Fruit fly (Drosophila melanogaster) whole organism, larva: Measurements from ENCODE around the gene Sec15.
A peak's percentile ranks its signal among the peaks of the same experiment; 100 is the strongest.

Experiments
- noc ChIP-seq: fragments of 200-800 bp; sonication (Bioruptor generic); optimal IDR thresholded peaks from 3 replicates; lab custom pipeline; 2019; ENCODE audit warnings: missing biosample characterization, mild to moderate bottlenecking, missing genetic modification characterization, moderate library complexity

The Sec15 gene

dm6 chr3R:21107907-21108591, at the start of gene Sec15, which contains the start of gene rtet:
TSS of gene Sec15 (minus strand) at chr3R:21107972.
TSS of gene rtet (plus strand) at chr3R:21108446.
- no peak for TF ChIP-seq noc (tag; lab: Kevin White, UChicago)

- TF ChIP-seq noc (tag; lab: Kevin White, UChicago): peak; percentile 92
Measured at dm6 chr3R:21156572-21157480, 49.1 kb upstream of the Sec15 start.

dm6 chr3R:21155931-21156488, 48.2 kb upstream of the Sec15 start:
- no peak for TF ChIP-seq noc (tag; lab: Kevin White, UChicago)

dm6 chr3R:21154130-21154529, 46.4 kb upstream of the Sec15 start:
- no peak for TF ChIP-seq noc (tag; lab: Kevin White, UChicago)

DNA sequence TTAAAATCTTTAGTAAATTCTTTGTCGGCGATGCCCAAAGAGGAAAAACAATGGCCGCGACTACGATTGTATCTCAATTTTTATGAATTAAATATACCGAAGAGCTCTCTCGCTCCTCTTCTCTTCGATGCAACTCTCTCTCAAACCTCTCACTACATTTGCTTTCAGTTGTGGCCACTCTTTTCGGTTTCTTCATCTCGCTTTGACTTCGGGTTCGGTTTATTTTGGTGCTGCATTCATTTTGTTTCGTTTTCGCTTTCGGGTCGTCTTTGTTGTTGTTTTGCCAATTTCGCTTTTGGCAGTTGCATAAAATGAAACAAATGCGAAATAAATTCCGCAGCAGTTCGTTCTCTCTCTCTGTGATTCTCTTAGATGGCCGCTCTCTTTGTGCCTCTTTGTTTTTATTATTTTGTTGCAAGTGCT, 45.1 kb upstream of the Sec15 start:
- no peak for TF ChIP-seq noc (tag; lab: Kevin White, UChicago)

dm6 chr3R:21151090-21151870, 43.5 kb upstream of the Sec15 start:
- peak; percentile 64 for TF ChIP-seq noc (tag; lab: Kevin White, UChicago)

DNA sequence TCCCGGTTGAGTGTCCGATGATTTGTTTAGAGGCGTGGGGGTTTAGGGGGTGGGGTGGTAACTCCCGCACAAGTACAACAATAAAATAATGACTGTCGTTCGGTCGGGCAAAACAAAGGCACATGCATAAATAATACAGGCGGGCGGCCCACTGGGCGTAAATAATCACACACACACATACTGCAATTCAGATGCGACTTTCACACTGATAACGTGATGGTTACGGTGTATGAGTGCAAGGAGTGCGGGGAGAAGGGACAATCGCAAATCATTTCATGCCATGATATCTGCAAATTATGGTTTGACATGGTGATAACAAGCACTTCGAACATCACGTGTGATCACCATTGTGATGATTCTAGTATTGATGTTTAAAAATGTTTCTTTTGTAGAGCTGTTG, 42.3 kb upstream of the Sec15 start:
- peak; percentile 71 for TF ChIP-seq noc (tag; lab: Kevin White, UChicago)

DNA sequence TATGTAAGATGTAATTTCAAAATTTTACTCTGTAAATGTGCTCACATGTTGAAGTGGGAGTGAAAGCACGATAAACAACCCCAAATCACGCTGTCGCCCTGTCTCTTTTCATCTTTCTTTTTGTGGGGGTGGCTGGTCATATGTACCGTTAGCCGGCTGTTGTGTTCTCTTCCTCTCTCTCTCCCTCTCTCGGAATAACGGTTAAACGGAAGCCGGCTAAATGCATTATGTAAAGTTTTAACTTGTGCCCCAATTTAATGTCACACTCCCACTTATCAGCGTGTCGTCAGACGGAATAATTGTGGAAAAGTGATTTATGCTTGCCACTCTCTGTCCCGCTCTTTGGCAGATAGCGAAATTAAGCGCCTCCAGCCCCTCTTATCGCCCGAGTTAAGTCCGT, 33.6 kb upstream of the Sec15 start:
- TF ChIP-seq noc (tag; lab: Kevin White, UChicago): peak; percentile 71

DNA sequence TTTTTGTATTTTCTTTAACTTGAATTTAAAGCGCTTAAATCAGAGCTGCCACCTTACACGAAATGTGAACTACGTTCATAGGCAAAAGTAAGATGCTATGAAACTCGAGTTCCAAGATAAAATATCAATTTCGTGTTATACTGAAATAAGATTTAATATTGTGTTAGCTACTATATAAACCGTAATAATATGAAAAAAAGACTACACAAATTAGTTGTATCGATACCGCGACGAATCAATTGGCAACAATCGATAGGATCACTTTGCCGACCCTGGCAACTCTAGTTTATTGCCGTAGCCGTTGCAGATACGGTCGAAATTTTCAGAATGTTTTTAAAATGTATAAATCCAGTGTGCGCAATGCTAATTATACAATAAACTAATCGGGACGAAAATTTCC, 32.7 kb upstream of the Sec15 start, which contains the start of gene SNF4Agamma:
Gene SNF4Agamma, plus strand, starts transcription at position 282 of the 400 bp plus-strand sequence.
- no peak for TF ChIP-seq noc (tag; lab: Kevin White, UChicago)

DNA sequence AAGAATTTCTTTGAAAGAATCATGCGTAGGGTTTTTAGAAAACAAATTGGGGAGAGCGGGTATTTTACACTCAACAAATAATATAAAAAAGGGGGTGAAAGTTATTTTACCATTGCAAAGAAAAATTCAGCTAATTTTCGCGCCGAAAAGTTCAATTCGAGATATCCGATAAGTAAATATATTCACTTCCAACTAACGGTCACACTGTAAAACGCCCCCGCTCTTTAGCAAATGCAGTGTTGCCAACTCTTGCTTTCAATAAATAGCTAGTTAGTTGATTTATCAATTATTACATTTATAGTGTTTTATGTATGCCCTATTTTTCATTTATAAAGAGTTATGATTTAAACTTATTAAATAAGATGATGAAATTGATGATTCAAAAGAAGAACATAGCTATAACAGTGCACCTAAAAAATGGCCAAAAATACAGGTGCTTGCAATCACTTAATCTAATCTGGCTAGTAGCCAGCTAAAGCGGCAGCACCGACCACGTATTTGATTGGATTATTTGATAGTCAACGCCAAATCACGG, 30.5 kb upstream of the Sec15 start, which contains the start of gene meigo:
Gene meigo, plus strand, starts transcription at position 51 of the 535 bp plus-strand sequence.
- TF ChIP-seq noc (tag; lab: Kevin White, UChicago): no peak

- no peak for TF ChIP-seq noc (tag; lab: Kevin White, UChicago)
Measured at dm6 chr3R:21133951-21134350, 26.2 kb upstream of the Sec15 start, which contains the start of gene Usp8. TSS of gene Usp8 (plus strand) at chr3R:21134262.

- no peak for TF ChIP-seq noc (tag; lab: Kevin White, UChicago)
Measured at dm6 chr3R:21133517-21133916, 25.7 kb upstream of the Sec15 start, which contains the start of gene Trm7-34. TSS of gene Trm7-34 (minus strand) at chr3R:21133881.

DNA sequence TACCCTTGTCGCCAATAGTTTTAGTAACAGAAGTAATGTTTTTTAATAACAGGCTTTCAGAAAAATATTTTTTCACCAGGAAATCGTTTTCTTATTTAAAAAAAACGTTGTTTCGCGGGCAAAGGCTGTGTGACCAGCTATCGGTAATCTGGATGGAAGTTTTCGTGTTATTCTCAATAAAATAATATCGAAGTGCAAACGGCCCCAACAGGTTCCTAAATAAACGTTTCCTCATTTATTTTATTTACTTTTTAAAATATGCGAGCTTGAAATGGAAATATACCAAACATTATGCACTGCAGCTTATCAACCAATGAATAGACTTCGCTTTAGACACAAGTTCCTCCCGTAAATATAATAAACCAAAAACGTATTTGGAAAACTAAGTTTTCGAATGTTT, 22.3 kb upstream of the Sec15 start, which contains the start of gene Ice2:
Gene Ice2, plus strand, starts transcription at position 167 of the 400 bp plus-strand sequence.
- TF ChIP-seq noc (tag; lab: Kevin White, UChicago): no peak

dm6 chr3R:21129617-21130016, 21.8 kb upstream of the Sec15 start, which contains the start of gene Obp93a:
TSS of gene Obp93a (minus strand) at chr3R:21129717.
- TF ChIP-seq noc (tag; lab: Kevin White, UChicago): no peak
